Fruit fly (Drosophila melanogaster): ENCODE results near the gene X11L.

DNA sequence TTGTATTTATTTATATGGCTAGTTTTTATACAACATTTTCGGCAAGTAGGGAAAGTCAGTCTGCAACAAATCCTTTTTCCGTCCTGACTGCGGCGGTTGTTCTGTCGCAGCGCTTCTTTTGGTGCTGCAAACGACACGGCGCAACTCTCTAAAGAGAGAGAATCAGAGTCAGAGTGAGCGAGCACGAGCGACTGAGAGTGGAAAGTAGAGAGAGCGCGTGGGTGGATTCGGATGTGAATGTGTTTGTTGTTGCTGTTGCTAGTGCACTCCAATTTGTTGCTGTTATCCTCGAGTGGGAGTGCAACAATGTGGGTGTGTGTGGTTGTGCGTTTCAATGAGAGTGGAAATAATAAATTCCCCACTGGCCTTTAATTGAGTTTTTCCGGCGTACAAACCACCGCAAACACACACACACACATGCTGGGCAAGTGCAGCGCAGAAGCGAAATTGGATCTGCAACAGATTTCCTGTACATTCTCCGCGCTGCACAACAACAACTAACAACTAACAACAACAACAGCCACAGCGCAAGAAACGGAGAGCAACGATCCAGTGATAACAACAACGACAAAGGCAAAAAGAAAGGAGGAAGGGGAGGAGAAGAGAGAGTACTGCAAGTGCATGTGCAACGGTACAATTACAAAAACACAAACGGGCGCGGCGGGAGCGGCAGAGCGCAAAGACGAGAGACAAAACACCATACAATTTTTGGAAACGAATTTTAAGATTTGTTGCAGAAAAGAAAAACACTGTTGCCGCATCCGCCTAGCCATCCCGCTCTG, 52.0 kb downstream of the X11L start:
- TF ChIP-seq ttk (optimal IDR thresholded peaks at IDR 0.05) (no peak), Sin3A (optimal IDR thresholded peaks at IDR 0.05) (no peak), psq (optimal IDR thresholded peaks at IDR 0.05) (no peak), h (optimal IDR thresholded peaks at IDR 0.05) (no peak), Myc (optimal IDR thresholded peaks at IDR 0.05) (no peak)

All from Kc167 (cell line).